Worm (Caenorhabditis elegans) whole organism, dauer: ENCODE data around the gene Y49E10.21.

ENCODE experiments used
- unc-62 ChIP-seq: sonication (generic microtip); optimal IDR thresholded peaks from 2 replicates; lab custom pipeline; 2017; ENCODE audit warnings: missing biosample characterization, missing genetic modification reagents, missing genetic modification characterization

The Y49E10.21 gene

DNA sequence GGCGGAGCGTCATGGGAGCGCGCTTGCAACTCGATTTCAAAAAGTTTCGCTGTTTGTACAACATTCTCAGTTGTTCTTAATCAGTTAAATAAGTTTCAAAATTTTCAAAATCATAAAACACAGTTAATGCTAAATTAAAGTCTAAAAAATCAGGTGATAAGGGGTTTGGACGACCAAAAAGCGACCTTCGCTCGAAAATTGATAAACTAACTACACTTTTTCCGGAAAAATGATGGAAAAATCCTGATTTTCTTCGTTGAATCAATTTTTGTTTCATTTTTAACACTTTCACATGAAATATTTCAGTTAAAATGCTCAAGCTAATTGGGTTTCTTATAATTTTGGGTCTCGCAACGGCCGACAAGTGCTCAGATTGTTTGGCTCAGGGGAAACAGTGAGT, 27.2 kb upstream of the Y49E10.21 start, which contains the start of gene Y49E10.16:
Gene Y49E10.16 (plus strand): TSS at position 301 of the 400 bp plus-strand sequence.
- no peak for TF ChIP-seq unc-62 (GFP tag; lab: Kevin White, UChicago)

DNA sequence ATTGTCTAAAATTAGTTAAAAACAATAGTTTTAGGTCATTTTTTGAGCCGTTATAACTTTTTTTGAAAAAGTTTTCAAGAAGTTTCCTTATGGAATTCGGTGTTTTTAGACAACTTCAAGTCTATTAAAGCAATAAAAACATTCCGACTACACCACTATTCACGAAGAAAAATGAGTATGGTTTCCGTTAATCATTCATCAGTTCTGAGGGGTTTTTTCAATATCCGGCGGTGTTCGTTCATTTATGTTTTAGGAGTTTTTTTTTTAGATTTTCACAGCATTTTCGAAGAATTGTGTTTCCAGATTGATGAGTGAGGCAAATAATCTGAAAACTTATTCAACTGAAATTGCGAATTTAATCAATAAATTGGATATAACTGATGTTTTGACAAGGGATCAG, 23.3 kb upstream of the Y49E10.21 start, which contains the start of gene Y49E10.27:
Gene Y49E10.27 (plus strand): TSS at position 301 of the 400 bp plus-strand sequence.
- TF ChIP-seq unc-62 (GFP tag; lab: Kevin White, UChicago): no peak

DNA sequence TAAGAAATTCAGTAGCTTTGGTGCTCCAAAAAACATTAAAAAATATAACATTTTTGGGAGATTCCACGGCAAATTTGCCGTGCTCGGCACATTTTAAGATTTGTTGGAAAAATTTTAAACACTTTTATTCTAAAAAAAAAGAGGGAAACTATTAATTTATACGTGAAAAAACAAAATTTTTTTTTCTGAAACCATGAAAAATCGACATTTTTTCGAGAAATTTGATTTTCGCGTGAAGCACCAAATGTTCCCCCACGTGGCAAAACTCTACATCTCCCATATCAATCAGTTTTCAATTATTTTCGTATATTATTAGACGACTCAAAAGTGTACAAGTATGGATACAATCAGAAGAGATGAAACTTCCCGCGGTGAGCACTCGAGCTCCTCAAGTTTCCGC, 21.2 kb upstream of the Y49E10.21 start, which contains the start of gene fbxa-218:
Gene fbxa-218 (plus strand): TSS at position 301 of the 400 bp plus-strand sequence.
- TF ChIP-seq unc-62 (GFP tag; lab: Kevin White, UChicago): no peak

DNA sequence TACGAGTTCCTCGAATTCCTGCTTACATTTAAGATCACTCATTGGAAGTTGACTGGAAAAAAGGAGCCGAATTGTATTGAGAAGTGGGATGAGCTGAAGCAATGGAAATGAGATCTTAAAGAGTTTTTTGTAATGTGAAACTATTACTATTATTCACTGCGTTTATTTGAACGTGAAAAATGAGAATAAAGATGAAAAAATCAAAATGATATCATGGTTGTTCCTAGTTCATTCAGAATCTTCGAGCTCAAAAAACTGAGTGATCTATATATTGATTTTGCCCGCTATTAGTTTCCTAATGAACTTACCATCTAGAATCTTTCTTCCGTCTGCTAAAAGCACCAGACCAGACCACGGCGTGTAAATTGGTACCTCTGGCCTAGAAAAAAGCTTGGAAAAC, 20.4 kb upstream of the Y49E10.21 start:
- no peak for TF ChIP-seq unc-62 (GFP tag; lab: Kevin White, UChicago)

DNA sequence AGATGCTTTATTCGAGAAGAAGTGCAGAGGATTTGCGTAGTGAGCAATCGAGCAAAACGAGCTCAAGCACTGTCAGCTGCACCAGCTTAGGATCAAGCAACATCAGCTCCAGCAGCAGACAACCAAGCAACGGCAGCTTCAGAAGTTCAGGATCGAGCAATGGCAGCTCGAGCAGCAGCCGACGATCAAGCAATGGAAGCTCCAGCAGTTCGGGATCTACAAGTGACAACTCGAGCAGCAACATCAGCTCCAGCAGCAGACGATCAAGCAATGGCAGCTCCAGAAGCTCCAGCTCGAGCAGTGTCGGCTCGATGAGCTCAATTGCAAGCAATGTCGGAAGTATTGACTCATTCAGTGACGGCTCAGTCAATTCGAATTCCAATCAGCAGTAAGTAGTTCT, 18.3 kb upstream of the Y49E10.21 start:
- no peak for TF ChIP-seq unc-62 (GFP tag; lab: Kevin White, UChicago)

DNA sequence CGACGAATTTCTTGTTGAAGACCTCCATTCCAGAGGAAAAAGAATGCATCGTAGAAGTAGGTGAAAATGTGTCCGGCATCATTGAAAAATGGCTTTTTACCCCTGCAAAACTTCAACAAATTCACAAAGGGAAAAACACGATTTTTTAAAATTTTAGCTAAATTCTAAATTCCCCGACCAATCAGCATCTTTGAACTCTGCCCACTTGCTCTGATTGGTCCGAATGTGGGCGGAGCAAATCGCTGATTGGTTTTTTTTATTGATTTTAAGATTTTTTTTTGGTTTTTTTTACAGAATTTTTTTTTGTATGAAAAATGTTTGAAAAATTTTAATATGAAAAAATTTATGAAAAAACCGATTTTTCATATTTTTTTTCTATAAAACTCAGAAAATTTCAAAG, 13.5 kb upstream of the Y49E10.21 start:
- no peak for TF ChIP-seq unc-62 (GFP tag; lab: Kevin White, UChicago)

DNA sequence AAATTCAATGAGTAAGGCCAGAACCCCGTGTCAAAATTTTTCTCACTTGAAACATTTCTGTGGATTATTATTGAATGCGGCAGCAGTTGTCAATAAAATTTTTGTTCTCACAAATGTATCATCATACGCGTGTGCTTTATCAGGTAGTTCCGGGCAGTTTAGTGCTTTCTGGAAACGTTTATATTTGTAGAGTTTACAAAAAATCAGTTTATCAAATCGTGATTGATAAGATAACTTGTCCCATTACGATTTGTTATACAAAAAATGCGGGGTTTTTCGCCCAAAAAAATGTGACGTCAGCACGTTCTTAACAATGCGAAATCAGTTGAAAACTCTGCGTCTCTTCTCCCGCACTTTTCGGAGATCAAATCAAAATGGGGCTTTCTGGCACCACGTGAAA, 12.2 kb upstream of the Y49E10.21 start:
- TF ChIP-seq unc-62 (GFP tag; lab: Kevin White, UChicago): no peak

DNA sequence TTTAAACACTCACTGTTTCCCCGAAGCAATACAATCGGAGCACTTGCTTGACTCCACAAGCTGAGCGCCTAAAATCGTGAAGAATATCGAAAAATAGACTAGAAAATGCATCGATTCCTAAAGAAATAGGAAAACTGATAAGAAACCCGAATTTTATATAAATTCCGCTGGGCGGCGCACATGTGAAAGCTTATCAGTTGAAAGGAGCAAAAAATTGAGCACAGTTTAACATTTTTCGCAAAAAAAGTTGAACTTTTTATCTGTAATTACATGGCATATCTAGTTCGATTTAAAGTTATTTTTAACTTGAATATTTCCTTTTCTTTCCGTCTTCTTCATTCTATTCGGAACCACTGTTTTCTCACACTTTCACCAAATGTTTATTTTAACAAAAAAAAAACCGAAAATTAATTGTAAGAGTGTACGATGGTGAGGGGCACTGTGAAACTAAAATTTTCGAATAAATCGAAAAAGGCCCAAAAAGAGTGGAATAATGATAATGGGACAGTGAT, 11.3 kb upstream of the Y49E10.21 start, which contains the start of gene Y49E10.18:
Gene Y49E10.18 (minus strand): TSS at position 116 of the 512 bp plus-strand sequence.
- TF ChIP-seq unc-62 (GFP tag; lab: Kevin White, UChicago): no peak

DNA sequence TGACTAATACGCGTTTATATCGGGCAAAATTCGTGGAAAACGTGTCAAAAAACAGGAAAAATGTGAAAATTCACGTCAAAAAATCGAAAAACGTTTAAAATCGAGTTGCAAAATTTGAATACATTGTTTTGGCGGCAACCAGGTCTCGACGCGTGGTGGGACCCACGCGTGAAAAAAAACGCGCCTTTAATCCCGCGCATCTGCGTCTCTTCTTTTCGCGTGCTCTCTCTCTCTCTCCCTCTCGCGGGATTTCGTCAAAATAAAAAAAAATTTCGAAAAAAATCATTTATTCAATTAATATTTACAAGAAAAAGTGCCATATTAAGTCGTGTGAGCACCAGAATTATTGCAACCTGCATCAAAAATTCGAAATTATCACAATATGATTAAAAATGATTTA, 4.1 kb upstream of the Y49E10.21 start, which contains the start of gene ani-1:
Gene ani-1 (minus strand): TSS at position 61 of the 400 bp plus-strand sequence.
- TF ChIP-seq unc-62 (GFP tag; lab: Kevin White, UChicago): no peak

DNA sequence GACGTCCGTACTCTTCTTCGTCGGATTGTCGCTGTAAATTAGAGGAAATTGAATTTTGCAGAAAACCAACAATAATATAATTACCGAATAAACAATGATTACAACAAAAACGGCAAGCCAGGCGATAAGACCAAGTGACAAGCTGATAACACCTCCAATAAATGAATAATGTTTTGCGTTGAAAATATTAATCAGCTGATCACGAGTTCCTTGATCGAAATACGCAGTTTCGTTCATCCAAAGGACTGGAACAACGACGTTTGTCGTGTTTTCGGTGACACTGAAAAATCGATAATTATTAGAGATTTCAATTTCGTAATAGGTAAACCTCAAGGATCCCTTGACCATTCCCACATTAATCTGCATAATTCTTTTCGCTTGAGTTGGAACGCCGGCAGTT, 3.6 kb upstream of the Y49E10.21 start:
- no peak for TF ChIP-seq unc-62 (GFP tag; lab: Kevin White, UChicago)

DNA sequence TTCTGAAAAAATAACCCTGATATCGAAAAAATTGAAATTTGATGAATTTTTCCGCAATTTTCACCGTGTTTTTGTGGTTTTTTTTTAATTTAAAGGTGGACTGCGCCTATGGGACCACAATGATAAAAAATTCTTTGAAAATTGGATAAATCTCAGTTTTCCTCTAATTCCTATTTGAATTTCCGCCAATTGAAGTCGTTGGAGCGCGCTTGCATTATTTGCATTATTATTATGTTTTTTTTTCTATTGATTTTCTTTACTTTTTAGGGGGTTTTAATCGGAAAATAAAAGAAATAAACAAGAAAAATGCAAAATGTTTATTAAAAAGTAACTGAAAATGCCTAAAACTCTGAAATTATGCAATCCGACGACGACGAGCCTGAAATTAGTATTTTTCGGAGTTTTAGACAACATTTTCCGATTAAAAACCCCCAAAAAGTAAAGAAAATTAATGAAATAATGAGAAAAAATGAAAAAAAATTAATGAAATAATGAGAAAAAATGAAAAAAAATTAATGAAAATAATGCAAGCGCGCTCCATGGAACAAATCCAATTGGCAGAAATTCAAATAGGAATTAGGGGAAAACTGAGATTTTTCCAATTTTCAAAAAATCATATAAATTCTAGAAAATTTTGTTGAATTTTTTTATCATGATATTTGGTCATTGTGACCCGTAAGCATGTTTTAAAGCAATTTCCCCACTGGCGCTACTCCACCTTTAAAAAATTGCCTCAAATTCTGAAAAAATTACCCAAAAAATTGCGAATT, 1.6 kb upstream of the Y49E10.21 start:
- TF ChIP-seq unc-62 (GFP tag; lab: Kevin White, UChicago): no peak

DNA sequence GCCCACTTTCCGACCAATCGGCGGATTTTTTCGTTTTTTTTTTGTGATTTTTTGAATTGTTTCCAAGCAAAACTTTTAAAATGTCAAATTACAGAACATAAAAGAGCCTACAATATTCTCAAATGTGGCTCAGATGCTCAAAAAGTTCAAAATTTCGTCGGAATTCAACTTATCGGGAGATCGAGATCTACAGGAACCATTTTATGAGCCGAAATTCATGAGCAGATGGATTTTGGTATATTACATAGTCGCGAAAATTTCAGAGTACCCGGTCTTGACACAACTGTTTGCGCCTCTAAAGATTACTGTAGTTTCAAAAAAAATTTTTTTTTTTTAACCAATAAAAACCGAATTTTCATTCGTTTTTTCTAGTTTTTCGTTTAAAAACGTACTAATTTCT, 1.6 kb downstream of the Y49E10.21 start:
- TF ChIP-seq unc-62 (GFP tag; lab: Kevin White, UChicago): no peak

DNA sequence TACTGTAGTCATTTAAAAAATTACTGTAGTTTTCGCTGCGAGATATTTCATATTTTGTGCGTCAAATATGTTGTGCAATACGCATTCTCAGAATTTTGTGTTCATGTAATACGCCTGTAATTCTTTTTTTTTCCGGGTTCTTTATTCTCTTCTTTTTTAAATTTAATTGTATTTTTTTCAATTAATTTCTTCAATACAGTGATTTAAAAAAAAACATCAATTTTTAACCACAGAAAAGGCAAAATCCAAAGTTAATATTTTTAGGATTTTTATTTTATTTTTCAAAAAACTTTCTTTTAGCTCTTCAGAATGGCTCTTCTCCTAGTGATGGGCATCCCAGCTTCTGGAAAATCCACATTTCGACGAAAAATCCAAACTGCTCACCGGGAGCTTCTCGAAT, 8.9 kb downstream of the Y49E10.21 start, which contains the start of gene pstk-1:
Gene pstk-1 (plus strand): TSS at position 301 of the 400 bp plus-strand sequence.
- no peak for TF ChIP-seq unc-62 (GFP tag; lab: Kevin White, UChicago)

DNA sequence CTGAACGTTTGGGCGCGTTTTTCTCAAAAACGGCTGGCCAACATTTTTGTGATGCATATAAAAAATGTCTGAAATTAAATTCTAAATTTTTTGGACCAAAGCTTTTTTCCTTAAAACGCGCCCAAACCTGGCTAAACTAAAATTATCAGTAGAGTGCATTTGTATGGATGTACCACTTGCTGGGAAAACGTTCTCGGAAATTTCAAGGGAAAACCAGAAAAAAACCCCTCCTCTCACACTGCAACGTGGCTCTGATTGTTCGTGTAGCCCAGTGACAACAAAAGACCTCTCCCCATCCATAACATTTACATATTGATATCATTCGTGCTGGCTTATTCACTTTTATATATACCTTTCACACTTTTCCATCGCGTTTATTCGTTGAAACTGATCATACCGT, 11.5 kb downstream of the Y49E10.21 start, which contains the start of gene Y49E10.29:
Gene Y49E10.29 (plus strand): TSS at position 301 of the 400 bp plus-strand sequence.
- TF ChIP-seq unc-62 (GFP tag; lab: Kevin White, UChicago): no peak

DNA sequence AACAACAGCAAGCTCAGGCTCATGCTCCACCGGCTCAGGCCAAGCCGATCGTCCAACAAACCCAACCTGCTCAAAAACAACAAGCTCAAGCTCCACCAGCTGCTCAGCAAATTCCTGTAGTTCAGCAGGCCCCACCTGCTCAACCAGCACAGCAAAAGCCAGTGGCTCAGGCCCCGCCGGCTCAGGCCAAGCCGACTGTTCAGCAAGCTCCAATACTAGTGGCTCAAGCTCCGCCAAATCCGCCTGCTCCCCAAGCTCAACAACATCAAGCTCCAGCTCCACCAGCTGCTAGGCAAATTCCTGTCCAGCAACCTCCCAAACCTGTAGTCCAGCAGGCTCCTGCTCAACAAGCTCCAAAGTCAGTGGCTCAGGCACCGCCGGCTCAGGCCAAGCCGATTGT, 12.4 kb downstream of the Y49E10.21 start:
- TF ChIP-seq unc-62 (GFP tag; lab: Kevin White, UChicago): no peak

DNA sequence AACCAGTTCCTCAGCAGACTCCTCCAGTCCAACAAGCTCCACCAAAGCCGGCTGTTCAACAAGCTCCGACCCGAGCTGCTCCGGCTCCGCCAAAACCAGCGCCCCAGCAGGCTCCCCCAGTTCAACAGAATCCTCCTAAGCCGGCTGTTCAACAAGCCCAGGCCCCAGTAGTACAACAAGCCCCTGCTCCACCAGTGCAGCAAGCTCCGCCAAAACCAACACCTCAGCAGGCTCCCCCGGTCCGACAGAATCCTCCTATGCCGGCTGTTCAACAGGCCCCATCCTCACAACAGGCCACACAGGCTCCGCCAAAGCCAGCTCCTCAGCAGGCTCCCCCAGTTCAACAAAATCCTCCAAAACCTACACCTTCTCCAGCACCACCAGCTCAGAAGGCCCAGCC, 13.2 kb downstream of the Y49E10.21 start:
- TF ChIP-seq unc-62 (GFP tag; lab: Kevin White, UChicago): no peak
